Worm (Caenorhabditis elegans) whole organism, young adult: ENCODE results near the gene F35E12.6.
A peak's percentile ranks its signal among the peaks of the same experiment; 100 is the strongest.

Experiments used
- B0261.1 ChIP-seq: sonication (generic microtip); optimal IDR thresholded peaks from 2 replicates; lab custom pipeline; 2016; ENCODE audit warnings: mild to moderate bottlenecking, missing genetic modification characterization, moderate library complexity, missing compliant biosample characterization
- F33H1.4 ChIP-seq: fragments of 200-800 bp; sonication (Bioruptor generic); IDR thresholded peaks from 2 replicates; pipeline ENCODE4 v1.3.6; 2022; ENCODE audit warnings: missing genetic modification reagents, missing genetic modification characterization, missing compliant biosample characterization
- T26A5.8 ChIP-seq: sonication (generic microtip); optimal IDR thresholded peaks from 2 replicates; lab custom pipeline; 2016; ENCODE audit warnings: missing genetic modification characterization, missing compliant biosample characterization
- Y53F4B.3 ChIP-seq: fragments of 200-800 bp; sonication (Bioruptor generic); IDR thresholded peaks from 2 replicates; pipeline ENCODE4 v1.3.6; 2022; ENCODE audit warnings: missing genetic modification reagents, missing genetic modification characterization, missing compliant biosample characterization
- Y53G8AR.9 ChIP-seq: fragments of 200-800 bp; sonication (Bioruptor generic); conservative IDR thresholded peaks from 2 replicates; pipeline ENCODE4 v1.3.6; 2022; ENCODE audit warnings: missing genetic modification reagents, missing genetic modification characterization, missing compliant biosample characterization
- Y79H2A.3 ChIP-seq: fragments of 200-800 bp; sonication (Bioruptor generic); conservative IDR thresholded peaks from 2 replicates; pipeline ENCODE4 v1.3.6; 2022; ENCODE audit warnings: missing genetic modification reagents, missing genetic modification characterization, missing compliant biosample characterization
- ZK185.1 ChIP-seq: sonication (generic microtip); optimal IDR thresholded peaks from 2 replicates; lab custom pipeline; 2016; ENCODE audit warnings: mild to moderate bottlenecking, missing genetic modification characterization, missing compliant biosample characterization; ENCODE audit not compliant: poor library complexity, severe bottlenecking
- aptf-2 ChIP-seq: fragments of 200-800 bp; sonication (Bioruptor generic); conservative IDR thresholded peaks from 2 replicates; pipeline ENCODE4 v1.3.6; 2022; ENCODE audit warnings: missing genetic modification reagents, missing genetic modification characterization, missing compliant biosample characterization
- aptf-3 ChIP-seq: fragments of 200-800 bp; sonication (Bioruptor generic); IDR thresholded peaks from 2 replicates; pipeline ENCODE4 v1.3.6; 2022; ENCODE audit warnings: missing genetic modification characterization, missing compliant biosample characterization
- attf-3 ChIP-seq: fragments of 200-800 bp; sonication (Bioruptor generic); conservative IDR thresholded peaks from 2 replicates; pipeline ENCODE4 v1.3.6; 2022; ENCODE audit warnings: missing genetic modification reagents, missing genetic modification characterization, missing compliant biosample characterization
- attf-5 ChIP-seq: fragments of 200-800 bp; sonication (Bioruptor generic); optimal IDR thresholded peaks from 2 replicates; lab custom pipeline; 2018; ENCODE audit warnings: mild to moderate bottlenecking, missing genetic modification characterization, missing compliant biosample characterization
- ceh-40 ChIP-seq: fragments of 200-800 bp; sonication (Bioruptor generic); IDR thresholded peaks from 2 replicates; pipeline ENCODE4 v1.3.6; 2022; ENCODE audit warnings: missing genetic modification characterization, missing compliant biosample characterization
- die-1 ChIP-seq: sonication (generic microtip); optimal IDR thresholded peaks from 2 replicates; lab custom pipeline; 2016; ENCODE audit warnings: missing genotype, mild to moderate bottlenecking, missing genetic modification characterization, missing compliant biosample characterization
- efl-1 ChIP-seq: fragments of 150-350 bp; optimal IDR thresholded peaks from 2 replicates; lab custom pipeline; 2014; ENCODE audit warnings: missing biosample characterization, missing genetic modification reagents, missing genetic modification characterization
- him-1 ChIP-seq: sonication (generic microtip); optimal IDR thresholded peaks from 2 replicates; lab custom pipeline; 2016; ENCODE audit warnings: missing genotype, missing genetic modification reagents, missing genetic modification characterization, missing compliant biosample characterization
- let-526 ChIP-seq: fragments of 200-800 bp; sonication (Bioruptor generic); IDR thresholded peaks from 2 replicates; pipeline ENCODE4 v1.3.6; 2022; ENCODE audit warnings: missing genetic modification reagents, missing genetic modification characterization, missing compliant biosample characterization
- lir-1 ChIP-seq: fragments of 200-800 bp; sonication (Bioruptor generic); conservative IDR thresholded peaks from 2 replicates; pipeline ENCODE4 v1.3.6; 2022; ENCODE audit warnings: missing genetic modification reagents, missing genetic modification characterization, missing compliant biosample characterization
- mcd-1 ChIP-seq: fragments of 200-800 bp; sonication (Bioruptor generic); IDR thresholded peaks from 2 replicates; pipeline ENCODE4 v1.3.6; 2022; ENCODE audit warnings: missing genetic modification reagents, missing genetic modification characterization, missing compliant biosample characterization
- mxl-1 ChIP-seq: sonication (generic microtip); optimal IDR thresholded peaks from 2 replicates; lab custom pipeline; 2016; ENCODE audit warnings: missing genetic modification characterization, missing compliant biosample characterization
- nfya-1 ChIP-seq: sonication (generic microtip); optimal IDR thresholded peaks from 2 replicates; lab custom pipeline; 2017; ENCODE audit warnings: antibody characterized with exemption, missing compliant biosample characterization, missing genetic modification characterization, borderline replicate concordance; ENCODE audit not compliant: insufficient read depth
- nhr-120 ChIP-seq: fragments of 200-800 bp; sonication (Bioruptor generic); IDR thresholded peaks from 2 replicates; pipeline ENCODE4 v1.3.6; 2022; ENCODE audit warnings: missing genetic modification characterization, missing compliant biosample characterization
- nhr-80 ChIP-seq: sonication (generic microtip); optimal IDR thresholded peaks from 2 replicates; lab custom pipeline; 2016; ENCODE audit warnings: missing genetic modification characterization, missing compliant biosample characterization
- pbrm-1 ChIP-seq: fragments of 200-800 bp; sonication (Bioruptor generic); IDR thresholded peaks from 2 replicates; pipeline ENCODE4 v1.3.6; 2022; ENCODE audit warnings: missing genetic modification reagents, missing genetic modification characterization, missing compliant biosample characterization
- repo-1 ChIP-seq: sonication (generic microtip); optimal IDR thresholded peaks from 2 replicates; lab custom pipeline; 2017; ENCODE audit warnings: mild to moderate bottlenecking, missing genetic modification characterization, missing compliant biosample characterization
- snpc-3.4 ChIP-seq: sonication (generic microtip); optimal IDR thresholded peaks from 2 replicates; lab custom pipeline; 2017; ENCODE audit warnings: missing genetic modification characterization, mild to moderate bottlenecking, missing compliant biosample characterization, antibody characterized with exemption, moderate library complexity, missing genotype, missing genetic modification reagents
- unc-130 ChIP-seq: sonication (generic microtip); optimal IDR thresholded peaks from 2 replicates; lab custom pipeline; 2016; ENCODE audit warnings: missing genetic modification reagents, missing genetic modification characterization, missing compliant biosample characterization
- ztf-28 ChIP-seq: fragments of 200-800 bp; sonication (Bioruptor generic); IDR thresholded peaks from 2 replicates; pipeline ENCODE4 v1.3.6; 2022; ENCODE audit warnings: missing genetic modification reagents, missing genetic modification characterization, missing compliant biosample characterization

F35E12.6 gene

DNA sequence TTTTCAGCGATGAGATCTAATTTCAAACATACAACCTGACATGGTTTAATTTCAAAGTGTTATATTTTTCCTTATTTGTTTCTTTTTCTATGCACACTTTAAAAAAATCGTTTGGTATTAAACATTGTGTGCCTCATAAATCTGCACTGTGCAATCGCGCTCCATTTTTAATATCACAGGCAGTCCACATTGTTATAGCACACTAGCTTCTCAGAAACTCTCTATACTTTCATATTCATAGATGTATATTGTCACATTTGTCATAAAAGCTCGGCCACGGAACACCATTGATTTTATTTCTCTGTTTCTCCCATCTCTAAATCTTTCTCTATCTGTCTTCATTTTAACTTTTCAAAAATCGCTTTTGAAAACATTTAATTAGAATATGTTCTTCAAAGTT, 21.3 kb upstream of the F35E12.6 start:
- TF ChIP-seq attf-5 (GFP tag; lab: Kevin White, UChicago) (peak; percentile 20), repo-1 (no peak)
- TF ChIP-seq, all 124 proteins: peak for 1

DNA sequence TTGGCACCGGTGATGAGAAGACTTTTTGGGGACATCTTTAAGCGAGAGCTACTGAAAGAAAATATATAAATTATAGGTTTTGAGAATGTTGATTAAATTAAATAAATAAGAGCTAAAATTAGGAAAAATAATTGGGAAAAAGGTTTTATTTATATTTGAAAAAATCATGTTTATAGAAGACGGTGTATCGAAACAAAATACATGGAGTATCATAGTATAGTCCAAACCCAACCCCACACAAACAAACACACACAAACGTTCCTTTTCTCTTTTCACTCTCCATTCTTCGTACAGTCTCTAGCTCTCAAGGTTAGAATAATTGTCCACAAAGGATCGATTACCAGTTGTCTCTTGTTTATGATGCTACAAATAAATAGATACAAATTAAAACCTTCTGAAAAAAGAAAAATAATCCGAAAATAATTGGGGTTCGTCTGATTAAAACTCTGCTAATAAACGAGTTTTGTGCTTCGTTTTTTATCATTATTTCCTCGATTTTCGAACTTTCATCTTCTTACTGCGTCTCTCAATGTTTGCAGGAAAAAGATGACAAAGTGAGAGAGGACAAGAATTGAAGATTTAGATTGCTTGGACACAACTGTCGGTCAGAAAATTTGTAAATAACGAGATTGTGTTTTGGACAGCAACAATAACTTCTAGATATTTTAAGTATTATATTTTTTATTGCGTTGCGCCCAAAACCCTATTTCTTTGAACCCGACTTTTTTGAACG, 20.5 kb upstream of the F35E12.6 start, which contains the start of gene F20G2.2:
Gene F20G2.2, minus strand, starts transcription at position 51 of the 733 bp plus-strand sequence.
- no peak for TF ChIP-seq mcd-1 (GFP tag; lab: Robert Waterston, UW)
- no peak for TF ChIP-seq Y79H2A.3 (GFP tag; lab: Robert Waterston, UW)
- TF ChIP-seq nhr-80 (tag; lab: Kevin White, UChicago), result peak; percentile 23

ce11 chrV:13753481-13753880, 17.4 kb upstream of the F35E12.6 start, which contains the start of gene F20G2.1:
Gene F20G2.1 (minus strand): TSS chrV:13753581.
- TF ChIP-seq him-1 (tag; lab: Kevin White, UChicago) (no peak), nhr-120 (no peak), unc-130 (no peak)

DNA sequence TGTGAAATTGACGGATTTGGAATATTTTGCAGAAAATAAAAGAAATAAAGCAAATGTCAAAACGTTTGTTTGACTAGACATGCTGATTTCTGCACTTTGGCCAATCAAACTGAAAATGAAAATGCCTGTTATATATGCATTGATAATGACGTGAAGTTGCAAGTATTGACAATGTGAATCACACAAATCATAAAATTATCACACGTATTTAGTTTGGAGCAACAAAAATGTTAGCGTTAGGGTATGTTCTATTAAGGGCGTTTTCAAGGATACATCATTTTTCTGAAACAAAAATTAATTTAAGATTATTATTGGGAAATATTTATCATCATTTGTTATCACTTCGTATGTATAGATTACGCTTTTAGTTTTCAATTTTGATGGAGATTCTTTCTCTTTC, 15.8 kb upstream of the F35E12.6 start, which contains the start of gene cld-9:
Gene cld-9, minus strand, starts transcription at position 81 of the 400 bp plus-strand sequence.
- TF ChIP-seq ZK185.1, result no peak
- TF ChIP-seq nhr-80 (tag; lab: Kevin White, UChicago), result peak; percentile 52

- TF ChIP-seq lir-1 (GFP tag; lab: Robert Waterston, UW), result no peak
- no peak for TF ChIP-seq B0261.1 (tag; lab: Kevin White, UChicago)
- TF ChIP-seq ceh-40, result no peak
- no peak for TF ChIP-seq mxl-1 (tag; lab: Kevin White, UChicago)
- TF ChIP-seq, all 124 proteins: peak for 0
Observed at ce11 chrV:13748658-13749057, 12.6 kb upstream of the F35E12.6 start, which contains the start of gene F35E12.10. Gene F35E12.10 (minus strand): TSS chrV:13748758.

- no peak for TF ChIP-seq attf-3 (GFP tag; lab: Robert Waterston, UW)
- peak; percentile 84 for TF ChIP-seq nhr-80 (tag; lab: Kevin White, UChicago)
Observed at ce11 chrV:13744901-13745300, 8.9 kb upstream of the F35E12.6 start, which contains the start of gene F35E12.9. Gene F35E12.9 (minus strand): TSS chrV:13745127.

DNA sequence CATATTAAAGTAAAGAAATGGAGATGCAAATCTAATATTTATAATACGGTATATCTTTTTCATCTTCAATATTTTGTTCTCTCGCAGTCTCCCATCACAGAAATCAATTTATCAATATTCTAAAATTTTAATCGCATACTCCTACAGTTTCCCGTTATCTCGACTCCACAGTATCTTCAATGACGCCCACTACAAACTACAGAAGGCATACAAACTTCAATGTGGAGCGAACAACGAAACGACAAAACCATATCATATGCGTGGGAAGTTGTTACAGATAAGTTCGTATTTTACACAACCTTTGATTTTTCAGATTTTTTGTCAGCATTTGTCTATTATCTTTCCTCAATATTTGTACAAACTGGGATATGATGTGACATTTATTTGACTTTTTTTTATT, 3.9 kb upstream of the F35E12.6 start:
- TF ChIP-seq Y53G8AR.9 (GFP tag; lab: Robert Waterston, UW), result no peak
- no peak for TF ChIP-seq pbrm-1 (GFP tag; lab: Robert Waterston, UW)
- no peak for TF ChIP-seq aptf-2 (GFP tag; lab: Robert Waterston, UW)
- TF ChIP-seq nhr-80 (tag; lab: Kevin White, UChicago), result peak; percentile 49
- no peak for TF ChIP-seq nfya-1 (tag; lab: Kevin White, UChicago)

DNA sequence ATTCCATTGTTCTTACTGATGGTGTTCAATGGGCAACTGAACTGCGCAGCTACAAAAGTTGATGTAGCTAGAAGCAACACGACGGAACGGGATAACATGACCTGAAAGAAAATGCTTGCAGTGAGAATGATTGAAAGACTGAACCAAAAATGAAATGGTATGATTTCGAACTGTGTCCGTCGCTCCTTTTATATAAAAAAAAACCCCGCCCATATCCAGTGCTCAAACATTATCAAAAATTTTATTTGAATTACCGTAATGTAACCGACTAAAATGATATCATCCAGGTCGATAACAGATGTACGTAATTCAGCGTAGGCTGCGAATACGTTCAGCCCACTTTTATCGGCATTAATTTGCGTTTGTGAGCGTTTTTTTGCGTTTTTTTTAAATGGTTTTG, 2.3 kb upstream of the F35E12.6 start, which contains the start of gene irg-5:
Gene irg-5, minus strand, starts transcription at position 101 of the 400 bp plus-strand sequence.
- no peak for TF ChIP-seq die-1
- no peak for TF ChIP-seq aptf-3 (GFP tag; lab: Robert Waterston, UW)
- TF ChIP-seq snpc-3.4 (tag; lab: Kevin White, UChicago), result no peak
- TF ChIP-seq let-526 (GFP tag; lab: Robert Waterston, UW), result no peak
- no peak for TF ChIP-seq ztf-28
- no peak for TF ChIP-seq efl-1 (GFP tag; lab: Kevin White, UChicago)
- no peak for TF ChIP-seq F33H1.4 (GFP tag; lab: Robert Waterston, UW)
- no peak for TF ChIP-seq T26A5.8 (tag; lab: Kevin White, UChicago)
- no peak for TF ChIP-seq aptf-2 (GFP tag; lab: Robert Waterston, UW)
- TF ChIP-seq attf-5 (GFP tag; lab: Kevin White, UChicago), result no peak
- no peak for TF ChIP-seq Y53F4B.3 (GFP tag; lab: Robert Waterston, UW)
- TF ChIP-seq, all 124 proteins: peak for 0
